Fruit fly (Drosophila melanogaster): Measurements from ENCODE around the gene Sf3a1.

Gene Sf3a1

DNA sequence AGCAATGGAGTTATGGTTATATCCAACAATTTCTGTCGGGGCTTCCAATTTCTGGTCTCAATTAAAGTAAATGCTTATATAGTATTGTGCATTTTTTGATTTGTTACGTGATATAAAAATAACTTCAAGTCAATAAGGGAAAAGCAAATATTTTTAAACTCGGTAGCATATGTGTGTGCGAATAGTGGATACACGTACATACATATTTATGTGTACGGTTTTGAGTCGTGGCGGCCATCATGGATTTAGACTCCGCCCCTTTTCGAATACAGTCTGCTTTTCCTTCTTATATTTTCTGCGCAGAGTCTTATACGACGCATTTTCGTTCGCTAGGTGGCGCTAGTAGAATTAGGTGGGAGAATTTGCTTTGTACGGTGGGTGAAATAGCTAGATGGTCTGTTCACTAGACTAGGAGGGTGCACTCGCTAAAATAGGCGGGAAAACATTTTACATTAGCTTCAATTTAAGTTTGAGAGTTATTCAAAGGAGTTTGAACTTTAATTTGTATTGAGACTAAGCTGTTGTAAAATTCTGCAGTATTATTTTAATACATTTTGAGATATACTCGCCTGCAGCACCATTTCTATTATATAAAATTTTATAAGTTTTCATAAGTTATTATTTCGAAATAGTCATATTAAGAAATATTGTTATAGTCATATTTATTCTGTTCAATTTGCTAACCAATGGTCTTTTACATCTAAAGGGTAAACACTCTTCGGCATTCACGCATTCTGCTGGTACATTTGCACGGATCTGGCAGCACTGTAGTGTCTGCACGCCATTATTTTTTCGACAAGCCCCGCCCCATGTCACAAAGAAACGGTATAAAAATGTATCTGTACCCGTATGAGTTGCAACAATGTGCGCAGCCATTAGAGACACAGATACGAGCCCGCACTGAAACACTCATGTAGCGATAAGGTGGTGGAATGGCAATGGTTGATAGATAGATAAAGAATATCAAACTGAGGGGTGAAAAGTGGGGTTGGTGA, 32.5 kb downstream of the Sf3a1 start (continued):
- TF ChIP-seq CG33213 (GFP tag; optimal IDR thresholded peaks at IDR 0.05) (no peak), CG18011 (GFP tag; optimal IDR thresholded peaks at IDR 0.05) (no peak), ap (GFP tag; IDR thresholded peaks at IDR 0.05) (peak; percentile 35; the same call in 1 of the 2 replicates), Kr (GFP tag; optimal IDR thresholded peaks at IDR 0.05) (no peak), Sin3A (optimal IDR thresholded peaks at IDR 0.05) (no peak), CG18599 (GFP tag; optimal IDR thresholded peaks at IDR 0.05) (no peak), dysf (GFP tag; IDR thresholded peaks at IDR 0.05) (peak; percentile 71), Abd-B (GFP tag; optimal IDR thresholded peaks at IDR 0.05) (peak; percentile 74), CG11560 (tag; IDR thresholded peaks at IDR 0.05) (peak; percentile 67; the same call in 2 of the 3 replicates), CG4360 (GFP tag; IDR thresholded peaks at IDR 0.05) (0 out of 2 replicates have a peak, but pooled peaks have one; percentile 29), disco-r (GFP tag; optimal IDR thresholded peaks at IDR 0.05) (no peak), gsb (GFP tag; IDR thresholded peaks at IDR 0.05) (peak; percentile 44; the same call in 1 of the 2 replicates), CG5245 (GFP tag; optimal IDR thresholded peaks at IDR 0.05) (peak; percentile 44), gcm2 (GFP tag; optimal IDR thresholded peaks at IDR 0.05) (no peak), CG17612 (GFP tag; IDR thresholded peaks at IDR 0.05) (no peak), sqz (GFP tag; optimal IDR thresholded peaks at IDR 0.05) (no peak), CG31224 (GFP tag; IDR thresholded peaks at IDR 0.05) (no peak), Oaz (GFP tag; IDR thresholded peaks at IDR 0.05) (no peak), Lhr (GFP tag; optimal IDR thresholded peaks at IDR 0.05) (peak; percentile 67), lola (GFP tag; optimal IDR thresholded peaks at IDR 0.05) (peak in 1 of 3 experiments; percentile 78), en (GFP tag; optimal IDR thresholded peaks at IDR 0.05) (no peak), CG17385 (GFP tag; optimal IDR thresholded peaks at IDR 0.05) (no peak), CG17829 (tag; optimal IDR thresholded peaks at IDR 0.05) (peak; percentile 68), CG12659 (GFP tag; optimal IDR thresholded peaks at IDR 0.05) (peak; percentile 67), CG14965 (GFP tag; optimal IDR thresholded peaks at IDR 0.05; ENCODE audit: borderline replicate concordance) (no peak), CG17568 (GFP tag; optimal IDR thresholded peaks at IDR 0.05) (peak; percentile 5), CkIIα-i1 (GFP tag; IDR thresholded peaks at IDR 0.05) (no peak), ewg (GFP tag; optimal IDR thresholded peaks at IDR 0.05) (peak; percentile 64), tx (GFP tag; optimal IDR thresholded peaks at IDR 0.05) (peak; percentile 31), Taf1 (GFP tag; IDR thresholded peaks at IDR 0.05) (0 out of 2 replicates have a peak, but pooled peaks have one; percentile 13), esg (GFP tag; conservative IDR thresholded peaks at IDR 0.05) (peak; percentile 42), HLH4C (GFP tag; IDR thresholded peaks at IDR 0.05; ENCODE audit: partially characterized antibody) (no peak), CG8089 (GFP tag; optimal IDR thresholded peaks at IDR 0.05) (no peak), nom (GFP tag; optimal IDR thresholded peaks at IDR 0.05) (no peak), Rfx (GFP tag; IDR thresholded peaks at IDR 0.05) (peak; percentile 78), HmgD (GFP tag; optimal IDR thresholded peaks at IDR 0.05) (no peak), ham (GFP tag; IDR thresholded peaks at IDR 0.05) (no peak), CG4854 (GFP tag; optimal IDR thresholded peaks at IDR 0.05) (no peak), kni (GFP tag; optimal IDR thresholded peaks at IDR 0.05) (peak; percentile 65), bbx (GFP tag; IDR thresholded peaks at IDR 0.05; ENCODE audit: partially characterized antibody) (no peak), CG1024 (GFP tag; IDR thresholded peaks at IDR 0.05) (no peak), chinmo (GFP tag; IDR thresholded peaks at IDR 0.05; ENCODE audit: partially characterized antibody) (peak; percentile 67; the same call in 2 of the 4 replicates), Mrtf (GFP tag; IDR thresholded peaks at IDR 0.05) (peak; percentile 38; the same call in 1 of the 3 replicates), exex (tag; optimal IDR thresholded peaks at IDR 0.05) (no peak), Ets97D (GFP tag; optimal IDR thresholded peaks at IDR 0.05) (peak; percentile 41), CG16863 (GFP tag; optimal IDR thresholded peaks at IDR 0.05) (peak; percentile 23), peb (GFP tag; IDR thresholded peaks at IDR 0.05) (no peak), Scr (GFP tag; IDR thresholded peaks at IDR 0.05; ENCODE audit: partially characterized antibody) (no peak)
